Fruit fly (Drosophila melanogaster): ENCODE measurements around the gene mrn.
A peak's percentile ranks its signal among the peaks of the same experiment; 100 is the strongest.

mrn gene

dm6 chr3L:15619626-15620247 is 39.4 kb upstream of the mrn start, which contains the start of gene Phs (continued):
- TF ChIP-seq lilli (GFP tag; optimal IDR thresholded peaks at IDR 0.05) (peak; percentile 85), CG8359 (GFP tag; optimal IDR thresholded peaks at IDR 0.05; ENCODE audit: borderline replicate concordance) (peak; percentile 11), NK7.1 (GFP tag; optimal IDR thresholded peaks at IDR 0.05) (peak; percentile 80), CG1792 (GFP tag; optimal IDR thresholded peaks at IDR 0.05) (peak; percentile 71), mirr (GFP tag; optimal IDR thresholded peaks at IDR 0.05) (peak; percentile 53), CG15514 (GFP tag; optimal IDR thresholded peaks at IDR 0.05) (peak; percentile 75), CG31388 (GFP tag; optimal IDR thresholded peaks at IDR 0.05) (peak; percentile 44), HLH4C (GFP tag; IDR thresholded peaks at IDR 0.05; ENCODE audit: partially characterized antibody) (0 out of 3 replicates have a peak, but pooled peaks have one; percentile 49), Dbx (GFP tag; IDR thresholded peaks at IDR 0.05) (peak; percentile 93), Doc3 (GFP tag; IDR thresholded peaks at IDR 0.05; ENCODE audit: partially characterized antibody) (no peak), stwl (tag; optimal IDR thresholded peaks at IDR 0.05) (peak; percentile 99), MBD-R2 (GFP tag; IDR thresholded peaks at IDR 0.05) (peak; percentile 79; the same call in 1 of the 2 replicates), CG12391 (tag; optimal IDR thresholded peaks at IDR 0.05) (peak; percentile 50), CG10654 (GFP tag; optimal IDR thresholded peaks at IDR 0.05) (peak; percentile 82), CG4282 (GFP tag; optimal IDR thresholded peaks at IDR 0.05) (peak; percentile 86), zfh2 (GFP tag; optimal IDR thresholded peaks at IDR 0.05) (peak; percentile 94), CG8281 (tag; optimal IDR thresholded peaks at IDR 0.05) (no peak), CG8765 (GFP tag; IDR thresholded peaks at IDR 0.05) (no peak), CG32767 (GFP tag; IDR thresholded peaks at IDR 0.05) (no peak), CG10321 (GFP tag; IDR thresholded peaks at IDR 0.05) (0 out of 2 replicates have a peak, but pooled peaks have one; percentile 34), Spps (tag; optimal IDR thresholded peaks at IDR 0.05) (no peak), CG12942 (GFP tag; optimal IDR thresholded peaks at IDR 0.05) (peak; percentile 86), chinmo (GFP tag; IDR thresholded peaks at IDR 0.05; ENCODE audit: partially characterized antibody) (peak; percentile 82; the same call in 1 of the 4 replicates), sc (optimal IDR thresholded peaks at IDR 0.05) (no peak), sc (GFP tag; optimal IDR thresholded peaks at IDR 0.05) (peak; percentile 36), bab2 (GFP tag; optimal IDR thresholded peaks at IDR 0.05) (peak; percentile 83), fu2 (GFP tag; optimal IDR thresholded peaks at IDR 0.05) (peak; percentile 84), trem (tag; optimal IDR thresholded peaks at IDR 0.05) (peak; percentile 66), peb (GFP tag; IDR thresholded peaks at IDR 0.05) (peak; percentile 72), Mrtf (GFP tag; IDR thresholded peaks at IDR 0.05) (peak; percentile 69), Xbp1 (GFP tag; optimal IDR thresholded peaks at IDR 0.05) (peak; percentile 81), Hey (tag; optimal IDR thresholded peaks at IDR 0.05) (no peak), cas (GFP tag; IDR thresholded peaks at IDR 0.05) (peak; percentile 64; the same call in 1 of the 2 replicates), run (tag; optimal IDR thresholded peaks at IDR 0.05) (no peak), sima (GFP tag; optimal IDR thresholded peaks at IDR 0.05) (peak; percentile 21), CG15011 (GFP tag; optimal IDR thresholded peaks at IDR 0.05) (peak; percentile 19), unc-4 (GFP tag; IDR thresholded peaks at IDR 0.05; ENCODE audit: partially characterized antibody) (0 out of 2 replicates have a peak, but pooled peaks have one; percentile 28), slou (GFP tag; optimal IDR thresholded peaks at IDR 0.05) (peak; percentile 59), seq (GFP tag; IDR thresholded peaks at IDR 0.05) (peak; percentile 78), CG17328 (GFP tag; IDR thresholded peaks at IDR 0.05) (peak; percentile 66), ttk (GFP tag; IDR thresholded peaks at IDR 0.05) (peak; percentile 73), CG10462 (GFP tag; optimal IDR thresholded peaks at IDR 0.05) (peak; percentile 19), CG9932 (GFP tag; IDR thresholded peaks at IDR 0.05) (peak; percentile 96), CG2202 (tag; optimal IDR thresholded peaks at IDR 0.05) (peak; percentile 51), CG34376 (GFP tag; optimal IDR thresholded peaks at IDR 0.05) (peak; percentile 63), CG11456 (GFP tag; IDR thresholded peaks at IDR 0.05) (peak; percentile 90), Lpt (GFP tag; optimal IDR thresholded peaks at IDR 0.05) (no peak), Dll (GFP tag; IDR thresholded peaks at IDR 0.05; ENCODE audit: partially characterized antibody) (peak; percentile 34; the same call in 1 of the 4 replicates), CG4854 (GFP tag; optimal IDR thresholded peaks at IDR 0.05) (peak; percentile 77), CG15479 (GFP tag; optimal IDR thresholded peaks at IDR 0.05) (peak; percentile 20)

Measured in whole organism, embryonic.